Fruit fly (Drosophila melanogaster) whole organism, embryonic: ENCODE measurements around the gene bab1.

ENCODE experiments used
- B-H1 ChIP-seq: fragments of 200-800 bp; sonication (Bioruptor generic); IDR thresholded peaks from 3 replicates; pipeline ENCODE4 v1.3.6; 2022; ENCODE audit warnings: missing biosample characterization, missing genetic modification characterization
- Blimp-1 ChIP-seq: fragments of 200-800 bp; sonication (Bioruptor generic); optimal IDR thresholded peaks from 3 replicates; lab custom pipeline; 2018; ENCODE audit warnings: missing biosample characterization, missing genetic modification characterization, mild to moderate bottlenecking, moderate library complexity, missing genetic modification reagents
- CG11456 ChIP-seq: fragments of 200-800 bp; sonication (Bioruptor generic); IDR thresholded peaks from 3 replicates; pipeline ENCODE4 v1.3.6; 2022; ENCODE audit warnings: missing biosample characterization, missing genetic modification characterization
- CG12071 ChIP-seq: fragments of 200-800 bp; sonication (Bioruptor generic); optimal IDR thresholded peaks from 3 replicates; lab custom pipeline; 2018; ENCODE audit warnings: missing biosample characterization, mild to moderate bottlenecking, missing genetic modification characterization
- CG12942 ChIP-seq: fragments of 200-800 bp; sonication (Bioruptor generic); optimal IDR thresholded peaks from 3 replicates; lab custom pipeline; 2016; ENCODE audit warnings: missing biosample characterization, missing genetic modification characterization
- CG13775 ChIP-seq: fragments of 200-800 bp; sonication (Bioruptor generic); optimal IDR thresholded peaks from 3 replicates; lab custom pipeline; 2017; ENCODE audit warnings: missing biosample characterization, mild to moderate bottlenecking, missing genetic modification characterization
- CG14441 ChIP-seq: fragments of 200-800 bp; sonication (Bioruptor generic); IDR thresholded peaks from 2 replicates; pipeline ENCODE4 v1.3.6; 2022; ENCODE audit warnings: missing biosample characterization, missing genetic modification characterization
- CG15601 ChIP-seq: fragments of 200-800 bp; sonication (Bioruptor generic); optimal IDR thresholded peaks from 3 replicates; lab custom pipeline; 2019; ENCODE audit warnings: missing biosample characterization, mild to moderate bottlenecking, missing genetic modification characterization, moderate library complexity
- CG17328 ChIP-seq: fragments of 200-800 bp; sonication (Bioruptor generic); IDR thresholded peaks from 2 replicates; pipeline ENCODE4 v1.3.6; 2022; ENCODE audit warnings: missing biosample characterization, missing genetic modification characterization
- CG17385 ChIP-seq: fragments of 200-800 bp; sonication (Bioruptor generic); optimal IDR thresholded peaks from 3 replicates; lab custom pipeline; 2018; ENCODE audit warnings: missing biosample characterization, mild to moderate bottlenecking, missing genetic modification characterization
- CG32532 ChIP-seq: fragments of 200-800 bp; sonication (Bioruptor generic); IDR thresholded peaks from 2 replicates; pipeline ENCODE4 v1.3.6; 2022; ENCODE audit warnings: missing biosample characterization, missing genetic modification characterization
- CG3281 ChIP-seq: fragments of 200-800 bp; sonication (Bioruptor generic); optimal IDR thresholded peaks from 3 replicates; lab custom pipeline; 2017; ENCODE audit warnings: missing biosample characterization, mild to moderate bottlenecking, missing genetic modification characterization
- CG4328 ChIP-seq: fragments of 200-800 bp; sonication (Bioruptor generic); optimal IDR thresholded peaks from 3 replicates; lab custom pipeline; 2017; ENCODE audit warnings: missing biosample characterization, missing genetic modification reagents, missing genetic modification characterization
- CG6654 ChIP-seq: fragments of 200-800 bp; sonication (Bioruptor generic); optimal IDR thresholded peaks from 2 replicates; lab custom pipeline; 2017; ENCODE audit warnings: missing biosample characterization, mild to moderate bottlenecking, missing genetic modification characterization
- CG6813 ChIP-seq: fragments of 200-800 bp; sonication (Bioruptor generic); optimal IDR thresholded peaks from 2 replicates; lab custom pipeline; 2017; ENCODE audit warnings: missing biosample characterization, missing genetic modification characterization, mild to moderate bottlenecking, moderate library complexity, missing genetic modification reagents
- CG6854 ChIP-seq: fragments of 200-800 bp; sonication (Bioruptor generic); optimal IDR thresholded peaks from 3 replicates; lab custom pipeline; 2017; ENCODE audit warnings: missing biosample characterization, mild to moderate bottlenecking, missing genetic modification characterization
- CG8290 ChIP-seq, 3 experiments: fragments of 200-800 bp; sonication (Bioruptor generic); optimal IDR thresholded peaks; 2 replicates each; lab custom pipeline; 2016 to 2019; ENCODE audit warnings: missing biosample characterization in 3 of 3, missing genetic modification characterization in 3 of 3, mild to moderate bottlenecking in 2 of 3, moderate library complexity in 1 of 3
- CG9437 ChIP-seq: fragments of 200-800 bp; sonication (Bioruptor generic); optimal IDR thresholded peaks from 2 replicates; lab custom pipeline; 2018; ENCODE audit warnings: missing biosample characterization, mild to moderate bottlenecking, missing genetic modification characterization
- D19B ChIP-seq: fragments of 200-800 bp; sonication (Bioruptor generic); optimal IDR thresholded peaks from 2 replicates; lab custom pipeline; 2017; ENCODE audit warnings: missing biosample characterization, mild to moderate bottlenecking, missing genetic modification characterization
- Dfd ChIP-seq, 2 experiments: fragments of >200 bp; optimal IDR thresholded peaks; 2 replicates each; lab custom pipeline; 2017; ENCODE audit warnings: missing biosample characterization in 2 of 2, missing genetic modification characterization in 2 of 2
- Med ChIP-seq: fragments of 200-800 bp; sonication (Bioruptor generic); peaks from one replicate; lab custom pipeline; 2016; ENCODE audit warnings: missing biosample characterization, missing genetic modification characterization, mild to moderate bottlenecking, inconsistent platforms, moderate library complexity
- NC2α ChIP-seq: fragments of 200-800 bp; sonication (Bioruptor generic); optimal IDR thresholded peaks from 2 replicates; lab custom pipeline; 2016; ENCODE audit warnings: missing biosample characterization, missing genetic modification characterization
- NFAT ChIP-seq: fragments of 200-800 bp; sonication (Bioruptor generic); IDR thresholded peaks from 2 replicates; pipeline ENCODE4 v1.3.6; 2022; ENCODE audit warnings: missing biosample characterization, missing genetic modification characterization
- Oli ChIP-seq: fragments of 200-800 bp; sonication (Bioruptor generic); optimal IDR thresholded peaks from 2 replicates; lab custom pipeline; 2018; ENCODE audit warnings: missing biosample characterization, mild to moderate bottlenecking, missing genetic modification characterization, moderate library complexity
- Sox102F ChIP-seq: fragments of 200-800 bp; sonication (Bioruptor generic); optimal IDR thresholded peaks from 2 replicates; lab custom pipeline; 2018; ENCODE audit warnings: missing biosample characterization, mild to moderate bottlenecking, missing genetic modification characterization, moderate library complexity
- ara ChIP-seq: fragments of 200-800 bp; sonication (Bioruptor generic); IDR thresholded peaks from 2 replicates; pipeline ENCODE4 v1.3.6; 2022; ENCODE audit warnings: missing biosample characterization, missing genetic modification characterization
- ash1 ChIP-seq: fragments of 200-800 bp; sonication (Bioruptor generic); optimal IDR thresholded peaks from 2 replicates; lab custom pipeline; 2018; ENCODE audit warnings: missing biosample characterization, mild to moderate bottlenecking, missing genetic modification characterization
- bsh ChIP-seq, 2 experiments: fragments of 200-800 bp; sonication (Bioruptor generic); optimal IDR thresholded peaks; 2 replicates each; lab custom pipeline; 2017 to 2018; ENCODE audit warnings: mild to moderate bottlenecking in 2 of 2, missing biosample characterization in 2 of 2, missing genetic modification characterization in 2 of 2, moderate library complexity in 1 of 2
- btn ChIP-seq: fragments of 200-800 bp; sonication (Bioruptor generic); optimal IDR thresholded peaks from 2 replicates; lab custom pipeline; 2016; ENCODE audit warnings: missing biosample characterization, missing genetic modification characterization
- dan ChIP-seq: fragments of 200-800 bp; sonication (Bioruptor generic); IDR thresholded peaks from 2 replicates; pipeline ENCODE4 v1.3.6; 2022; ENCODE audit warnings: missing biosample characterization, missing genetic modification characterization
- dati ChIP-seq: fragments of 200-800 bp; sonication (Bioruptor generic); IDR thresholded peaks from 2 replicates; pipeline ENCODE4 v1.3.6; 2022; ENCODE audit warnings: missing biosample characterization, missing genetic modification characterization
- dpn ChIP-seq, 2 experiments: fragments of 200-800 bp; sonication (Bioruptor generic); optimal IDR thresholded peaks; 3 replicates each; lab custom pipeline; 2016; ENCODE audit warnings: missing biosample characterization in 2 of 2, missing genetic modification characterization in 2 of 2
- eve ChIP-seq, 2 experiments: fragments of >200 bp; optimal IDR thresholded peaks; 2 replicates each; lab custom pipeline; 2017; ENCODE audit warnings: missing biosample characterization in 2 of 2, missing genetic modification characterization in 2 of 2
- her ChIP-seq: fragments of 200-800 bp; sonication (Bioruptor generic); optimal IDR thresholded peaks from 2 replicates; lab custom pipeline; 2016; ENCODE audit warnings: missing biosample characterization, missing genetic modification characterization
- ind ChIP-seq: fragments of 200-800 bp; sonication (Bioruptor generic); optimal IDR thresholded peaks from 3 replicates; lab custom pipeline; 2016; ENCODE audit warnings: missing biosample characterization, missing genetic modification characterization
- nerfin-1 ChIP-seq: fragments of 200-800 bp; sonication (Bioruptor generic); optimal IDR thresholded peaks from 3 replicates; lab custom pipeline; 2019; ENCODE audit warnings: missing biosample characterization, mild to moderate bottlenecking, missing genetic modification characterization, moderate library complexity
- prd ChIP-seq, 3 experiments: fragments of >200 bp in 2 of 3; fragments of 200-800 bp in 1 of 3; sonication (Bioruptor generic) in 1 of 3; optimal IDR thresholded peaks in 2 of 3; IDR thresholded peaks in 1 of 3; 2 replicates in 2 of 3; 3 replicates in 1 of 3; pipeline versions ENCODE4 v1.3.6 to Lab custom; 2017 to 2022; ENCODE audit warnings: missing biosample characterization in 1 of 3, missing genetic modification characterization in 1 of 3
- row ChIP-seq: fragments of 200-800 bp; sonication (Bioruptor generic); IDR thresholded peaks from 3 replicates; pipeline ENCODE4 v1.3.6; 2022; ENCODE audit warnings: missing biosample characterization, missing genetic modification characterization
- schlank ChIP-seq: fragments of 200-800 bp; sonication (Bioruptor generic); optimal IDR thresholded peaks from 2 replicates; lab custom pipeline; 2018; ENCODE audit warnings: missing biosample characterization, mild to moderate bottlenecking, missing genetic modification characterization
- slbo ChIP-seq: fragments of 200-800 bp; sonication (Bioruptor generic); IDR thresholded peaks from 2 replicates; pipeline ENCODE4 v1.3.6; 2022; ENCODE audit warnings: missing biosample characterization, missing genetic modification characterization
- so ChIP-seq: fragments of 200-800 bp; sonication (Bioruptor generic); IDR thresholded peaks from 3 replicates; pipeline ENCODE4 v1.3.6; 2022; ENCODE audit warnings: missing biosample characterization, missing genetic modification characterization
- tgo ChIP-seq: fragments of 200-800 bp; sonication (Bioruptor generic); IDR thresholded peaks from 3 replicates; pipeline ENCODE4 v1.3.6; 2022; ENCODE audit warnings: missing biosample characterization, missing genetic modification characterization
- trh ChIP-seq: fragments of 200-800 bp; sonication (Bioruptor generic); optimal IDR thresholded peaks from 2 replicates; lab custom pipeline; 2016; ENCODE audit warnings: missing biosample characterization, missing genetic modification characterization
- ttk ChIP-seq: fragments of 200-800 bp; sonication (Bioruptor generic); IDR thresholded peaks from 2 replicates; pipeline ENCODE4 v2.1.2; 2022; ENCODE audit warnings: missing biosample characterization, missing genetic modification characterization
- vnd ChIP-seq: fragments of 200-800 bp; sonication (Bioruptor generic); IDR thresholded peaks from 3 replicates; pipeline ENCODE4 v1.3.6; 2022; ENCODE audit warnings: missing biosample characterization, missing genetic modification characterization; ENCODE audit not compliant: partially characterized antibody
- vvl ChIP-seq: fragments of 200-800 bp; sonication (Bioruptor generic); IDR thresholded peaks from 2 replicates; pipeline ENCODE4 v1.3.6; 2022; ENCODE audit warnings: missing biosample characterization, missing genetic modification characterization
- zfh1 ChIP-seq: fragments of 200-800 bp; sonication (Bioruptor generic); IDR thresholded peaks from 3 replicates; pipeline ENCODE4 v1.3.6; 2022; ENCODE audit warnings: missing biosample characterization, missing genetic modification characterization

Gene bab1

DNA sequence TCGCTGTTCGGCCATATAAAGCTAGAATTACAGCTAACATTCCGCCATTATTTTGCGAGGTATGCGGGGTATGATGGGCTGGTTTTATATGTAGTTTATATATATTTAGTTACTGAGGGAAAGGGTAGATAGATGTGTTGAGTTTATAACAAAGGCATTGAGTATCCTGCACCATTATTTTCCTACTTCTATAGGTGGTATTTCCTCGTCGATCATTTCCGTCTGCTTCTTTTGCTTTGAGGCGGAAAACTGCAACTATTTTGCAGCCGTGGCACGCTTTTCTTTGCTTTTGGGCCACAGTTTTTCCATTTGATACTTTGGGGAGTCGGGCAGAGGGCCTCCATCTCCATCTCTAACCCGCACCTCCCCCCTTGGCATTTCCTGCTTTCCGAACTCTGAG lies 48.3 kb upstream of the bab1 start (continued):
- TF ChIP-seq ind (GFP tag; lab: Kevin White, UChicago) (no peak), CG8290 (GFP tag; optimal IDR thresholded peaks at IDR 0.05; lab: Kevin White, UChicago) (no peak), CG8290 (tag; optimal IDR thresholded peaks at IDR 0.05; lab: Kevin White, UChicago) (peak in 1 of 2 experiments; percentile 4), B-H1 (GFP tag; lab: Robert Waterston, UW) (no peak), CG6854 (no peak), ara (GFP tag; lab: Robert Waterston, UW) (0 out of 2 replicates have a peak, but pooled peaks have one; percentile 11), so (no peak), NC2α (GFP tag; lab: Kevin White, UChicago) (no peak), her (GFP tag; lab: Kevin White, UChicago) (no peak), vnd (GFP tag; lab: Robert Waterston, UW) (no peak), CG11456 (GFP tag; lab: Robert Waterston, UW) (no peak), ash1 (GFP tag; lab: Kevin White, UChicago) (no peak), dati (no peak), ttk (no peak), tgo (GFP tag; lab: Robert Waterston, UW) (0 out of 3 replicates have a peak, but pooled peaks have one; percentile 14), CG17385 (GFP tag; lab: Kevin White, UChicago) (no peak), dan (GFP tag; lab: Robert Waterston, UW) (no peak), bsh (GFP tag; optimal IDR thresholded peaks at IDR 0.05; lab: Kevin White, UChicago) (peak in 1 of 2 experiments; percentile 1), CG14441 (GFP tag; lab: Robert Waterston, UW) (0 out of 2 replicates have a peak, but pooled peaks have one; percentile 39), Oli (tag; lab: Kevin White, UChicago) (peak; percentile 16), Blimp-1 (GFP tag; lab: Kevin White, UChicago) (no peak), zfh1 (GFP tag; lab: Robert Waterston, UW) (0 out of 3 replicates have a peak, but pooled peaks have one; percentile 24), CG13775 (GFP tag; lab: Kevin White, UChicago) (no peak), eve (GFP tag; optimal IDR thresholded peaks at IDR 0.05; lab: Kevin White, UChicago) (no peak), CG17328 (0 out of 2 replicates have a peak, but pooled peaks have one; percentile 20), CG9437 (no peak), schlank (tag; lab: Kevin White, UChicago) (no peak), CG4328 (GFP tag; lab: Kevin White, UChicago) (no peak), Sox102F (GFP tag; lab: Kevin White, UChicago) (peak; percentile 16), CG6654 (GFP tag; lab: Kevin White, UChicago) (no peak), CG3281 (GFP tag; lab: Kevin White, UChicago) (no peak), dpn (GFP tag; optimal IDR thresholded peaks at IDR 0.05; lab: Kevin White, UChicago) (no peak), CG15601 (tag; lab: Kevin White, UChicago) (no peak), CG12942 (GFP tag; lab: Kevin White, UChicago) (no peak), row (peak; percentile 42; the same call in 2 of the 3 replicates), prd (optimal IDR thresholded peaks at IDR 0.05; lab: Kevin White, UChicago) (no peak), prd (GFP tag; IDR thresholded peaks at IDR 0.05; lab: Robert Waterston, UW) (peak; percentile 55; the same call in 2 of the 3 replicates), Med (GFP tag; lab: Kevin White, UChicago) (peak; percentile 50), btn (GFP tag; lab: Kevin White, UChicago) (no peak), slbo (peak; percentile 18; the same call in 1 of the 2 replicates), D19B (GFP tag; lab: Kevin White, UChicago) (peak; percentile 15), CG6813 (GFP tag; lab: Kevin White, UChicago) (no peak), CG12071 (GFP tag; lab: Kevin White, UChicago) (no peak), vvl (GFP tag; lab: Robert Waterston, UW) (no peak), trh (GFP tag; lab: Kevin White, UChicago) (no peak), Dfd (GFP tag; optimal IDR thresholded peaks at IDR 0.05; lab: Kevin White, UChicago) (no peak), NFAT (GFP tag; lab: Robert Waterston, UW) (no peak), CG32532 (GFP tag; lab: Robert Waterston, UW) (no peak), nerfin-1 (tag; lab: Kevin White, UChicago) (no peak)
